Fruit fly (Drosophila melanogaster) S2 (cell line): ENCODE results near the gene myd.
A peak's percentile ranks its signal among the peaks of the same experiment; 100 is the strongest.

ENCODE experiments used
- CG8478 ChIP-seq: fragments of >200 bp; optimal IDR thresholded peaks from 2 replicates; lab custom pipeline; 2018
- CTCF ChIP-seq, 2 experiments: fragments of >200 bp; optimal IDR thresholded peaks; 2 replicates each; lab custom pipeline; 2018

myd gene

dm6 chr3R:19223369-19223768 is 42.9 kb downstream of the myd start:
- no peak for TF ChIP-seq CG8478 (lab: Kevin White, UChicago)
- no peak for TF ChIP-seq CTCF (optimal IDR thresholded peaks at IDR 0.05; lab: Kevin White, UChicago)

DNA sequence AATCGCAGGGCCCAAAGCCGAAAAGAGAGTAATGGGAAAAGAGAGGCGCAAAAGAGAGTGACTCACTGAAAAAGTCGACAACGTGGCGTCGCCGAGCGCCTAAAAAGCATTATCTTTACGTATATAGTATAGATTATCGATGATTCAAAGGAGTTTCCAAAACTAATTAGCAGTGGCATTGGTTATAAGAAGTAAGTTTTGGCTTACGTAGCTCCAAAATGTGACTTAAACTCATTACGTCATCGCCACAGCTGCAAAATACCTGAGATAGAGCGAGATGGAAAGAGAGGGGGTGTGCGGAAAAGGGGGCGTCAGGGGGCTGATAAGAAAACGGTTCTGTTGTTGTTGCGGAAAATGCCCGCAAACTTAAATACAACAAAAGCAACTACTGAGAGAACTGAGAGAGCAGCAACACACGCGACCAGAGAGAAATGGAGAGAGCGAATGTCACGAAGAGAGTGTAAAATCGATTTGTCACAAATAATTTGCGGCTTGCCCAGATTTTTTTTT is 45.0 kb downstream of the myd start:
- no peak for TF ChIP-seq CG8478 (lab: Kevin White, UChicago)
- no peak for TF ChIP-seq CTCF (optimal IDR thresholded peaks at IDR 0.05; lab: Kevin White, UChicago)

DNA sequence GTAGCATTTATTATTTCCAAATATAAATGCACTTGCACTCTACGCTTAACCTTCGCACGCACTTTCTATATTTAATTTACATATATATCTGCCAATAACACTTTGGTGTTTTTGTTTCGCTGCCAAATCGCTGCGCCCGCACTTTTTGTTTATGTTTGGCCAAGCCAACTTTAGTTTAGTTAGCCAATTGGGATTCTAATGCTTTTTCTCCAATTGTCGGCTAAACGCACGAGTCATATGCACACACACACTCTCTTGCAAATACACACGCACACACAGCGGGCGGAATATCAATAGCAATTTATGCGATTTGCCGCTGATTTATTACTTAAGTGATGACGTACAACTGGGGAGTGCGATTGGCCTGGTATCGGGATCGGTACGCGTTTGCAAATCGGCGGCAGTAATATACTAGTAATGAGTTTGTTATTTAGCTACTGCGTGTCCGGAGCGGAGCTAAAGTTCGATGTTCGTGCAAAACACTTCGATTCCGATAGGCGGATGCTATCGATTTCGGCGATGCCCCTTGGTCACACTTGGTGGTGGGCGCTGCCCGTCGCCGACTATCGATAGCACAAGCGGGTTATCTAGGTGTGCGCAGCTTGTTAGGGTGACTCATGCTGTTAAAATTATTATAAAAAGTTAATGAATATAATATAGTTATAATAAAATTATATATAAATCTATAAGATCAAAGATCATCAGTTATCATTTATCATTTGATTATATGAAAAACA is 45.8 kb downstream of the myd start, which contains the start of gene vib:
vib (minus strand) TSS at position 515 of the 737 bp plus-strand sequence.
- TF ChIP-seq CTCF (optimal IDR thresholded peaks at IDR 0.05; lab: Kevin White, UChicago) (no peak), CG8478 (lab: Kevin White, UChicago) (no peak)

DNA sequence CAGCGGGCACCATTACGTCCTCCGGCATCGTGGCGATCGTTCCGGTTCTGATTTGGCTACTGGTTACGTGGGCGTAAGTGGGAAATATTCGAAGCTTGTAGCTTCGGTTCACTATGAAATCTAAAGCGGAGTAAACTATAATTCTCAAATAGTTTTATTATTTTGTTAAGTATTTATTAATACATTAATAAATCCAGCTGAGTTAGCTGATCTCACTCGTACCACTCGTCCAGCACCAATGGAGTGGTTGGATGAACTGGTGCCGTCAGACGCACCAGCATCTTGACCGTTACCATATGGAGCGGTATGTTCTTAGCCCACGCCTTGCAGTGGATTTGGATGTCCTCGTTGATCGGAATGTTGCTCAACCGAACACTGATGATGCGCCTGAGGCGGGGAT is 47.6 kb downstream of the myd start, which contains the start of gene CG11703:
CG11703 (minus strand) TSS at position 101 of the 400 bp plus-strand sequence.
- TF ChIP-seq CTCF (optimal IDR thresholded peaks at IDR 0.05; lab: Kevin White, UChicago) (no peak), CG8478 (lab: Kevin White, UChicago) (no peak)

DNA sequence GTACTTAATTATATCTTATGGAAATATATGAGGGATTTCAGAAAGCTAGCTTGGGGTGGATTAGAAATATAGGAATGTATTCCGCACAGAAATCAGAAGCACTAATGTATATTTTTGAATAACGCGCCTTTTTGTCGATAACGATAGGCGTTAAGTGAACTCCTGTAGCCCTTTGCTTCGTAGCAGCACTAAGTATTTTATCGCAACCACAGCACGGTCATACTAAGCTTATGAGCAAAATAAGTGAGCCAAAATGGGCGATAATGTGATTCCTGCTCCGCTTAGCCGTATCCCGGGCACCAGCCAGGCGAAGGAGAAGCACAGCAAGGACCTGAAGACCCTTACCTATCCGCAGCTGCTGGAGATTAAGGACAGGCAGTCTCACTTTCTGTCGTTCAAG is 48.8 kb downstream of the myd start, which contains the start of the genes CG5250 and Polr2M:
CG5250 (minus strand) TSS at position 32 of the 400 bp plus-strand sequence.
Polr2M (plus strand) TSS at position 219 of the 400 bp plus-strand sequence.
- TF ChIP-seq CTCF (optimal IDR thresholded peaks at IDR 0.05; lab: Kevin White, UChicago) (no peak), CG8478 (lab: Kevin White, UChicago) (no peak)

dm6 chr3R:19238934-19239333 is 58.5 kb downstream of the myd start:
- TF ChIP-seq CG8478 (lab: Kevin White, UChicago) (no peak), CTCF (optimal IDR thresholded peaks at IDR 0.05; lab: Kevin White, UChicago) (peak; percentile 51 to 52)

- peak; percentile 57 to 61 for TF ChIP-seq CTCF (optimal IDR thresholded peaks at IDR 0.05; lab: Kevin White, UChicago)
- no peak for TF ChIP-seq CG8478 (lab: Kevin White, UChicago)
Observed at dm6 chr3R:19245399-19245798, 64.9 kb downstream of the myd start.

DNA sequence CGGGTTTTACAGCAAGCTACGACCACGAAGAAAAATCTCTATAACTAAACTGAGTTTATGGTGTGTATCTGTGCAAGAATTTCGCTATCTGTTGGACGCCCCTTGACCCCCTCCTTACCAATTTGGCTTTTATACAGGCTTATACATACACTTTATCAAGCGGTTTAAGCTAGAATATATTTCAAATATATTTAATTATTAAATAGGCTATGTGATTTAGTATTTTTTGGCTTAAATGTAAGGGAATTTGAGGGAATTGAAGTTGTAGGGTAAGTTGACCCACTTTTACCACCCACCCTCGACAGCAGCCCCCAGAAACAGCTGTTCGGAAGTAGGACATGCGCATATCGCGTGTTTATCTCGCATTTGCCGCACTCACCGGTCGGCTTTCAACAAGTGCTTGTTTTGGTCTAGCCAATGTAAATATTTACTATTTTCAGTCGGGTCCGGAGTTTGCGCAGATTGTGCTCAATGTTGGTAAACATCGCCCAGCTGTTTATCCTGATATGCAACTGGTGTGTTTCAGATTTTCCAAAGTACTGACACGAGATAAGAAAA is 65.7 kb downstream of the myd start, which contains the start of gene unc79:
unc79 (minus strand) TSS at position 51 of the 558 bp plus-strand sequence.
- no peak for TF ChIP-seq CTCF (optimal IDR thresholded peaks at IDR 0.05; lab: Kevin White, UChicago)
- no peak for TF ChIP-seq CG8478 (lab: Kevin White, UChicago)

DNA sequence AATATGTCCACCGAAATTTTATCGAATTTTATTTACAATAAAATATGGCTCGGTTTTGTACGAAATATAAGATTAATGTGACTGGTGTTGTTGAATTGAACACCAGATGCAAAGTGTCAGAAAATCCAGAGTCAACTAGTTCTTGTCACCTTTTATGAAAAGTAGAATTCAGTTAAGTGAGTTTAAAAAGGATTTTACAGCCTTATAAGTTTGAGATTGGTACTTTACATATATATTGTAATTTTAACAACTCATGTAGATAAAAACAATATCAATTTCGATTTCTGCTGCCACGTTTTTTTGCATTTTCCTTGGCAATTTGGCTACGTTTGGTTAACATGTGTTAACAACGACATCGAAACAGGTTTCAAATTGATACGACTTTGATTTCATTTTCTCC is 67.6 kb downstream of the myd start, which contains the start of gene CG5217:
CG5217 (minus strand) TSS at position 101 of the 400 bp plus-strand sequence.
- TF ChIP-seq CG8478 (lab: Kevin White, UChicago) (no peak), CTCF (optimal IDR thresholded peaks at IDR 0.05; lab: Kevin White, UChicago) (no peak)

DNA sequence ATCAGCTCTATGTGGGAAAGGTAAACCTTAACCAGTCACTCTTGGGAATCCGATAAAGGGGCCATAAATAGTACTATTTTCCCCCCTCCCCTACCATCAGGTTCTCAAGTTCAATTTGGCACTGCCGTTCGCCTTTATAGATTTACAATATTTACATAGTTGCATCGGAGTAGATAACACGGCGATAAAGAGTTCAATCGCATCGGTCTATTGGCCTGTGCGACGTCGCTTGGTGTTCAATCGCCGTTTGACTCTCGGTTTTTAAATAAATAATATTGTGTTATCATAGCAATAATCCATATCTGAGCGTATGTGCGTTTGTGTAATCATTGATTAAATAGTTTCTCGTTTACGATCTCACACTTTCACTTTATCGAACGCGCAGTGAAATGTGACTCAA is 69.6 kb downstream of the myd start:
- TF ChIP-seq CTCF (optimal IDR thresholded peaks at IDR 0.05; lab: Kevin White, UChicago) = no peak
- TF ChIP-seq CG8478 (lab: Kevin White, UChicago) = no peak
